Worm (Caenorhabditis elegans): ENCODE results near the gene F41E6.8.

ce11 chrV:8560916-8561315 lies 40.4 kb downstream of the F41E6.8 start, which contains the start of gene acr-16:
- no peak for TF ChIP-seq flt-1 (GFP tag; IDR thresholded peaks at IDR 0.05)
- no peak for TF ChIP-seq ama-1 (optimal IDR thresholded peaks at IDR 0.05)
- TF ChIP-seq tbx-37 (GFP tag; conservative IDR thresholded peaks at IDR 0.05) = no peak
- TF ChIP-seq sea-1 (GFP tag; conservative IDR thresholded peaks at IDR 0.05) = no peak
- no peak for TF ChIP-seq hmbx-1 (tag; optimal IDR thresholded peaks at IDR 0.05)
- no peak for TF ChIP-seq B0310.2 (tag; optimal IDR thresholded peaks at IDR 0.05)
- no peak for TF ChIP-seq F13C5.2 (tag; optimal IDR thresholded peaks at IDR 0.05)
- no peak for TF ChIP-seq hnd-1 (tag; optimal IDR thresholded peaks at IDR 0.05)
- no peak for TF ChIP-seq scrt-1 (GFP tag; IDR thresholded peaks at IDR 0.05)
- no peak for TF ChIP-seq pes-1 (GFP tag; IDR thresholded peaks at IDR 0.05)
- TF ChIP-seq aly-1 (tag; optimal IDR thresholded peaks at IDR 0.05) = no peak
- TF ChIP-seq ets-7 (tag; optimal IDR thresholded peaks at IDR 0.05) = no peak

All from whole organism, early embryonic.